Fruit fly (Drosophila melanogaster): ENCODE data around the gene chico.
A peak's percentile ranks its signal among the peaks of the same experiment; 100 is the strongest.

The chico gene

DNA sequence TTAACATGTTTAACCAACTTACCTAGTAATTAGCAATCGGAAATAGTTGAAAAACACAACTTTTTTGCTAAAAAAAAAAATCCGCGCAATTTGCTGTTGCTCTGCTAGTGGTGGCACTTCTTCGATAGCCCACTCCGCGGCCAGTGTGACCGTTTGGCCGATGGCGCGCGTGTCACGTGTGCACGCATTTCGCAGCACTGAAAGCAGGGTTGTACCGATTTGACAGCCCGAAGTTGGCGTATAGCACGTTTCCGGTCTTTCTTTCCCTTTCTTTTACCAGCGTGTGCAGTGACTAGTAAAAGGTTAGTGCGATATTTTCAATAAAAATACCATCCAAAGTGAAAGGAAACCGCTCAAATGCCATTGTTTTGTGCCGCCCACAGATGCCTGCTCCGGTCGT is 46.0 kb downstream of the chico start, which contains the start of the genes Ripalpha and RpL7 (continued):
- TF ChIP-seq CG17612 (GFP tag; IDR thresholded peaks at IDR 0.05) (peak; percentile 94), vfl (GFP tag; optimal IDR thresholded peaks at IDR 0.05) (peak; percentile 97), br (optimal IDR thresholded peaks at IDR 0.05) (no peak), CG10147 (GFP tag; optimal IDR thresholded peaks at IDR 0.05) (peak; percentile 89), CG15269 (tag; optimal IDR thresholded peaks at IDR 0.05) (peak; percentile 93), Med (GFP tag) (peak; percentile 100), Hr51 (GFP tag; optimal IDR thresholded peaks at IDR 0.05) (peak; percentile 88 to 99), pan (optimal IDR thresholded peaks at IDR 0.05) (no peak), pan (GFP tag; optimal IDR thresholded peaks at IDR 0.05 in 1 of 2, IDR thresholded peaks at IDR 0.05 in 1 of 2) (peak in 1 of 2 experiments; percentile 96), her (GFP tag; optimal IDR thresholded peaks at IDR 0.05) (peak; percentile 97), HLH54F (GFP tag; optimal IDR thresholded peaks at IDR 0.05) (peak; percentile 98), rib (GFP tag; IDR thresholded peaks at IDR 0.05) (peak; percentile 98), ara (GFP tag; IDR thresholded peaks at IDR 0.05) (peak; percentile 96), scrt (GFP tag; optimal IDR thresholded peaks at IDR 0.05) (peak; percentile 95), MTF-1 (GFP tag; optimal IDR thresholded peaks at IDR 0.05; ENCODE audit: borderline replicate concordance) (peak; percentile 98), CG10274 (GFP tag; optimal IDR thresholded peaks at IDR 0.05) (peak; percentile 95), Camta (GFP tag; optimal IDR thresholded peaks at IDR 0.05) (peak; percentile 96), emc (GFP tag; optimal IDR thresholded peaks at IDR 0.05) (peak; percentile 98), CG10543 (GFP tag; optimal IDR thresholded peaks at IDR 0.05) (peak; percentile 99), z (GFP tag; IDR thresholded peaks at IDR 0.05) (peak; percentile 75; the same call in 2 of the 3 replicates), CG1233 (GFP tag; optimal IDR thresholded peaks at IDR 0.05) (peak; percentile 98), CG6272 (GFP tag; IDR thresholded peaks at IDR 0.05) (peak; percentile 94), Sox102F (GFP tag; optimal IDR thresholded peaks at IDR 0.05) (peak; percentile 87), btn (GFP tag; optimal IDR thresholded peaks at IDR 0.05) (peak; percentile 97), Atf6 (GFP tag; IDR thresholded peaks at IDR 0.05) (peak; percentile 94), ham (GFP tag; IDR thresholded peaks at IDR 0.05) (peak; percentile 96), MESR4 (GFP tag; optimal IDR thresholded peaks at IDR 0.05) (peak; percentile 100), CG8290 (GFP tag; optimal IDR thresholded peaks at IDR 0.05) (peak; percentile 96), CG8290 (tag; optimal IDR thresholded peaks at IDR 0.05) (peak; percentile 95 to 99), CG18599 (GFP tag; optimal IDR thresholded peaks at IDR 0.05) (peak; percentile 98), Gug (GFP tag; IDR thresholded peaks at IDR 0.05) (peak; percentile 88; the same call in 3 of the 4 replicates), Ravus (GFP tag; IDR thresholded peaks at IDR 0.05) (peak; percentile 82), BtbVII (GFP tag; optimal IDR thresholded peaks at IDR 0.05) (peak; percentile 98), Dref (GFP tag; IDR thresholded peaks at IDR 0.05) (peak; percentile 98), crp (GFP tag; optimal IDR thresholded peaks at IDR 0.05) (peak in 1 of 2 experiments; percentile 77), stwl (tag; optimal IDR thresholded peaks at IDR 0.05) (peak; percentile 98), psq (GFP tag; optimal IDR thresholded peaks at IDR 0.05) (peak; percentile 94), CG2116 (GFP tag; optimal IDR thresholded peaks at IDR 0.05) (peak; percentile 100), CG32532 (GFP tag; IDR thresholded peaks at IDR 0.05) (peak; percentile 98), gce (GFP tag; IDR thresholded peaks at IDR 0.05) (peak; percentile 97), dimm (GFP tag; IDR thresholded peaks at IDR 0.05) (peak; percentile 94), Bdp1 (GFP tag; optimal IDR thresholded peaks at IDR 0.05) (peak; percentile 94), ATbp (GFP tag; optimal IDR thresholded peaks at IDR 0.05) (peak; percentile 98), Jarid2 (GFP tag; optimal IDR thresholded peaks at IDR 0.05) (peak; percentile 93), Hmr (GFP tag; optimal IDR thresholded peaks at IDR 0.05) (peak; percentile 100), CG9609 (GFP tag; optimal IDR thresholded peaks at IDR 0.05) (peak; percentile 98), CG8281 (tag; optimal IDR thresholded peaks at IDR 0.05) (peak; percentile 82), p53 (GFP tag; optimal IDR thresholded peaks at IDR 0.05) (peak; percentile 98), CG34376 (GFP tag; optimal IDR thresholded peaks at IDR 0.05) (peak; percentile 99), vvl (GFP tag; IDR thresholded peaks at IDR 0.05) (peak; percentile 98), Opbp (GFP tag; IDR thresholded peaks at IDR 0.05; ENCODE audit: partially characterized antibody) (peak; percentile 98)
